Fruit fly (Drosophila melanogaster): ENCODE data around the gene CG31131.

DNA sequence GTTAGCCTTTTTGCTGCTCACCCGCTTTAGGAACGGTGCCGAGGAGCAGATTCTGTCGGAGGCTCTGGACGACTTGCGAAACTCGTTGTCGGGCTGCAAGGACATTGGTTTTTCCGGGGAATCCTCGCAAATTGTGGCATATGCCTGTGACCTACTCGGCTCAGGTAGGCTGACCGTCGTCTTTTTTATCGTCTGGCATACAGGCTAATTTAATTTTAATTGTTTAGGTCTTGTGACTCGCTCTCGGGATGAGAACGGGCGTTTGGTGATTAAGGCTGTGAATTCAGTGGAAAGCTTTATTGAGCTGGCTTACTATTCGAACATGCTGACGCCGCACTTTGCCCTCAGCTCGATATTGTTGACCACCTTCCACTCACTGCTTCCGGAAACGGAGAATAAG, 31.6 kb downstream of the CG31131 start:
- no peak for TF ChIP-seq net (GFP tag; optimal IDR thresholded peaks at IDR 0.05)
- no peak for TF ChIP-seq Lpt (GFP tag; optimal IDR thresholded peaks at IDR 0.05)
- no peak for TF ChIP-seq spab (GFP tag; optimal IDR thresholded peaks at IDR 0.05)
- no peak for TF ChIP-seq CG8319 (GFP tag; optimal IDR thresholded peaks at IDR 0.05)
- TF ChIP-seq CG6792 (GFP tag; optimal IDR thresholded peaks at IDR 0.05): no peak
- no peak for TF ChIP-seq CG10669 (GFP tag; optimal IDR thresholded peaks at IDR 0.05)

Data from whole organism, prepupa.